Worm (Caenorhabditis elegans) whole organism, L2 larva: ENCODE measurements around the gene col-12.
A peak's percentile ranks its signal among the peaks of the same experiment; 100 is the strongest.

Source experiments
- C34F6.9 ChIP-seq: fragments of 150-350 bp; optimal IDR thresholded peaks from 2 replicates; lab custom pipeline; 2014; ENCODE audit warnings: missing biosample characterization, missing genetic modification characterization
- F13H6.1 ChIP-seq: sonication (generic microtip); optimal IDR thresholded peaks from 2 replicates; lab custom pipeline; 2016; ENCODE audit warnings: missing genetic modification characterization, missing compliant biosample characterization
- R02D3.7 ChIP-seq: fragments of 150-350 bp; optimal IDR thresholded peaks from 2 replicates; lab custom pipeline; 2014; ENCODE audit warnings: missing biosample characterization, missing genetic modification characterization
- Y55F3AM.14 ChIP-seq: fragments of 200-800 bp; sonication (Bioruptor generic); optimal IDR thresholded peaks from 2 replicates; lab custom pipeline; 2018; ENCODE audit warnings: mild to moderate bottlenecking, missing genetic modification characterization, missing compliant biosample characterization
- ZK546.5 ChIP-seq: sonication (generic microtip); optimal IDR thresholded peaks from 2 replicates; lab custom pipeline; 2017; ENCODE audit warnings: missing biosample characterization, missing genetic modification characterization
- aly-2 ChIP-seq: fragments of 150-350 bp; optimal IDR thresholded peaks from 2 replicates; lab custom pipeline; 2014; ENCODE audit warnings: missing biosample characterization, missing genetic modification characterization
- ama-1 ChIP-seq: fragments of 150-350 bp; optimal IDR thresholded peaks from 2 replicates; lab custom pipeline; 2018; ENCODE audit warnings: inconsistent platforms
- blmp-1 ChIP-seq: sonication (generic microtip); optimal IDR thresholded peaks from 2 replicates; lab custom pipeline; 2017; ENCODE audit warnings: missing genetic modification characterization, mild to moderate bottlenecking, missing compliant biosample characterization, antibody characterized with exemption, moderate library complexity; ENCODE audit not compliant: insufficient read depth
- ceh-16 ChIP-seq: fragments of 150-350 bp; optimal IDR thresholded peaks from 2 replicates; lab custom pipeline; 2014; ENCODE audit warnings: missing biosample characterization, missing genetic modification characterization
- crh-2 ChIP-seq: sonication (generic microtip); optimal IDR thresholded peaks from 2 replicates; lab custom pipeline; 2017; ENCODE audit warnings: missing biosample characterization, missing genetic modification characterization
- dmd-4 ChIP-seq: sonication (generic microtip); optimal IDR thresholded peaks from 2 replicates; lab custom pipeline; 2017; ENCODE audit warnings: missing biosample characterization, missing genetic modification characterization
- elt-1 ChIP-seq: fragments of 150-350 bp; optimal IDR thresholded peaks from 2 replicates; lab custom pipeline; 2014; ENCODE audit warnings: missing biosample characterization, missing genetic modification characterization
- elt-3 ChIP-seq: sonication (generic microtip); optimal IDR thresholded peaks from 2 replicates; lab custom pipeline; 2017; ENCODE audit warnings: missing biosample characterization, missing genetic modification characterization
- gmeb-1 ChIP-seq: fragments of 150-350 bp; optimal IDR thresholded peaks from 2 replicates; lab custom pipeline; 2014; ENCODE audit warnings: missing biosample characterization, missing genetic modification characterization
- lin-11 ChIP-seq: fragments of 150-350 bp; sonication (generic microtip); optimal IDR thresholded peaks from 2 replicates; lab custom pipeline; 2014; ENCODE audit warnings: missing biosample characterization, missing genetic modification characterization, inconsistent platforms, mixed read lengths
- lin-13 ChIP-seq: fragments of 150-350 bp; optimal IDR thresholded peaks from 2 replicates; lab custom pipeline; 2014; ENCODE audit warnings: missing biosample characterization, missing genetic modification reagents, missing genetic modification characterization
- lin-39 ChIP-seq: fragments of 150-350 bp; optimal IDR thresholded peaks from 2 replicates; lab custom pipeline; 2014; ENCODE audit warnings: missing biosample characterization, missing genetic modification reagents, missing genetic modification characterization
- mab-5 ChIP-seq: fragments of 150-350 bp; optimal IDR thresholded peaks from 2 replicates; lab custom pipeline; 2014; ENCODE audit warnings: missing biosample characterization, missing genetic modification characterization
- mbf-1 ChIP-seq: sonication (generic microtip); optimal IDR thresholded peaks from 2 replicates; lab custom pipeline; 2017; ENCODE audit warnings: missing biosample characterization, missing genetic modification characterization
- nhr-10 ChIP-seq: sonication (generic microtip); optimal IDR thresholded peaks from 2 replicates; lab custom pipeline; 2017; ENCODE audit warnings: missing biosample characterization, missing genetic modification characterization
- nhr-11 ChIP-seq: fragments of 150-350 bp; optimal IDR thresholded peaks from 2 replicates; lab custom pipeline; 2014; ENCODE audit warnings: missing biosample characterization, missing genetic modification characterization
- nhr-12 ChIP-seq: fragments of 150-350 bp; optimal IDR thresholded peaks from 2 replicates; lab custom pipeline; 2014; ENCODE audit warnings: missing biosample characterization, missing genetic modification characterization
- nhr-129 ChIP-seq: fragments of 150-350 bp; optimal IDR thresholded peaks from 2 replicates; lab custom pipeline; 2014; ENCODE audit warnings: missing biosample characterization, missing genetic modification characterization
- nhr-21 ChIP-seq: fragments of 150-350 bp; optimal IDR thresholded peaks from 2 replicates; lab custom pipeline; 2014; ENCODE audit warnings: missing biosample characterization, missing genetic modification characterization
- nhr-237 ChIP-seq: fragments of 150-350 bp; optimal IDR thresholded peaks from 2 replicates; lab custom pipeline; 2014; ENCODE audit warnings: missing biosample characterization, missing genetic modification characterization
- nhr-25 ChIP-seq: fragments of 150-350 bp; sonication (generic microtip); optimal IDR thresholded peaks from 3 replicates; lab custom pipeline; 2014; ENCODE audit warnings: missing biosample characterization, missing genetic modification characterization
- nhr-77 ChIP-seq: fragments of 150-350 bp; optimal IDR thresholded peaks from 2 replicates; lab custom pipeline; 2014; ENCODE audit warnings: missing biosample characterization, missing genetic modification characterization
- sem-4 ChIP-seq: fragments of 150-350 bp; optimal IDR thresholded peaks from 2 replicates; lab custom pipeline; 2014; ENCODE audit warnings: missing biosample characterization, missing genetic modification reagents, missing genetic modification characterization
- skn-1 ChIP-seq: sonication (generic microtip); optimal IDR thresholded peaks from 2 replicates; lab custom pipeline; 2017; ENCODE audit warnings: missing biosample characterization, missing genetic modification characterization
- sma-9 ChIP-seq, 2 experiments: fragments of 150-350 bp in 1 of 2; sonication (generic microtip) in 1 of 2; optimal IDR thresholded peaks; 2 replicates each; lab custom pipeline; 2014 to 2016; ENCODE audit warnings: missing genetic modification characterization in 2 of 2, mild to moderate bottlenecking in 1 of 2, missing biosample characterization in 1 of 2, missing compliant biosample characterization in 1 of 2, missing genetic modification reagents in 1 of 2, moderate library complexity in 1 of 2
- snpc-4 ChIP-seq: fragments of 150-350 bp; optimal IDR thresholded peaks from 2 replicates; lab custom pipeline; 2014; ENCODE audit warnings: missing biosample characterization, missing genetic modification characterization
- unc-39 ChIP-seq: fragments of 150-350 bp; optimal IDR thresholded peaks from 2 replicates; lab custom pipeline; 2014; ENCODE audit warnings: missing biosample characterization, missing genetic modification characterization
- unc-62 ChIP-seq: fragments of 150-350 bp; optimal IDR thresholded peaks from 2 replicates; lab custom pipeline; 2014; ENCODE audit warnings: missing biosample characterization, missing genetic modification reagents, missing genetic modification characterization
- zag-1 ChIP-seq: fragments of 150-350 bp; optimal IDR thresholded peaks from 2 replicates; lab custom pipeline; 2014; ENCODE audit warnings: missing biosample characterization, missing genetic modification characterization
- ztf-4 ChIP-seq: fragments of 150-350 bp; optimal IDR thresholded peaks from 2 replicates; lab custom pipeline; 2014; ENCODE audit warnings: missing biosample characterization, missing genetic modification characterization

The col-12 gene

DNA sequence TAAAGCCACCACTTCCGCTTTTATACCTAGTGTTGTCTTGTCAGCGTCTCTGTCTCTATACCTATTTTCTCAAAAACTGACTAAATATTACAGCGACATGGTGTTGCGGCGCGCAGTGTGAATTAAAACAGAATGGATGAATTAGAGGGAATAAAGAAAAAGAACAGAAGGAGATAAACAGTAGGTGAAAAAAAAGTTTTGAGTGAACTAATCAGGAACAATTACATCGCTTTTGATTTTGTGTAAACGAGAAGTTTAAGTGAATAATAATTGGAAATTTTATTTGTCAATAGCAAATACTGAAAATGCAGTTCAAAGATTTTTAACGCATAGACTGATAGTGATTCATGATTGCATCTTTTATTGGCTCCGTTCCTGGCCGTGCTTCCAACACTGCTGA is at the start of gene col-12:
col-12 (minus strand) TSS at position 101 of the 400 bp plus-strand sequence.
- no peak for TF ChIP-seq nhr-129 (tag; lab: Kevin White, UChicago)
- TF ChIP-seq sem-4 = no peak
- no peak for TF ChIP-seq nhr-11
- no peak for TF ChIP-seq lin-13 (GFP tag; lab: Kevin White, UChicago)
- no peak for TF ChIP-seq unc-39 (tag; lab: Kevin White, UChicago)
- no peak for TF ChIP-seq C34F6.9 (tag; lab: Kevin White, UChicago)
- no peak for TF ChIP-seq elt-3 (tag; lab: Kevin White, UChicago)
- TF ChIP-seq zag-1 (tag; lab: Kevin White, UChicago) = no peak
- no peak for TF ChIP-seq ztf-4 (tag; lab: Kevin White, UChicago)
- no peak for TF ChIP-seq nhr-77
- no peak for TF ChIP-seq ama-1 (lab: Kevin White, UChicago)
- no peak for TF ChIP-seq snpc-4

DNA sequence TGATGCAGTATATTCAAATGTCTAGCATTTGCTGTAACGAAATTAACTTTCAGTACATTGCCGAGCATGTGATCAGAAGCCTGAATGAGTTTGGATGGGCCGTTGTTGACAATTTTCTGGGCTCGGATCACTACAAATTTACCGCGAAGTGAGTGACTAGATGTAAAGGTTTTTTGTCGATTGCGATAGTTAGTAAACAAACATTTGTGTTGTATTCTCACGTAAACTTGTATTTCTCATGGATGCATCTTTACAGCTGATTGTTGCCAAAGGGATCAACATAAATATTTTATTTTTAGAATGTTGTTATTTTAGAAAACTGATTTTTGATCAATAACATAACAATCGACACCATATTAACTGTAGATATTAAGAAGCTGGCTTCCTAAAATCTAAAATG is 49.0 kb upstream of the col-12 start:
- no peak for TF ChIP-seq nhr-77
- no peak for TF ChIP-seq gmeb-1 (tag; lab: Kevin White, UChicago)
- TF ChIP-seq ZK546.5 = no peak
- no peak for TF ChIP-seq nhr-129 (tag; lab: Kevin White, UChicago)
- TF ChIP-seq dmd-4 (tag; lab: Kevin White, UChicago) = no peak
- no peak for TF ChIP-seq nhr-21 (tag; lab: Kevin White, UChicago)
- no peak for TF ChIP-seq unc-39 (tag; lab: Kevin White, UChicago)
- no peak for TF ChIP-seq zag-1 (tag; lab: Kevin White, UChicago)
- no peak for TF ChIP-seq elt-1 (tag; lab: Kevin White, UChicago)
- TF ChIP-seq, all 48 proteins: peak for 0

DNA sequence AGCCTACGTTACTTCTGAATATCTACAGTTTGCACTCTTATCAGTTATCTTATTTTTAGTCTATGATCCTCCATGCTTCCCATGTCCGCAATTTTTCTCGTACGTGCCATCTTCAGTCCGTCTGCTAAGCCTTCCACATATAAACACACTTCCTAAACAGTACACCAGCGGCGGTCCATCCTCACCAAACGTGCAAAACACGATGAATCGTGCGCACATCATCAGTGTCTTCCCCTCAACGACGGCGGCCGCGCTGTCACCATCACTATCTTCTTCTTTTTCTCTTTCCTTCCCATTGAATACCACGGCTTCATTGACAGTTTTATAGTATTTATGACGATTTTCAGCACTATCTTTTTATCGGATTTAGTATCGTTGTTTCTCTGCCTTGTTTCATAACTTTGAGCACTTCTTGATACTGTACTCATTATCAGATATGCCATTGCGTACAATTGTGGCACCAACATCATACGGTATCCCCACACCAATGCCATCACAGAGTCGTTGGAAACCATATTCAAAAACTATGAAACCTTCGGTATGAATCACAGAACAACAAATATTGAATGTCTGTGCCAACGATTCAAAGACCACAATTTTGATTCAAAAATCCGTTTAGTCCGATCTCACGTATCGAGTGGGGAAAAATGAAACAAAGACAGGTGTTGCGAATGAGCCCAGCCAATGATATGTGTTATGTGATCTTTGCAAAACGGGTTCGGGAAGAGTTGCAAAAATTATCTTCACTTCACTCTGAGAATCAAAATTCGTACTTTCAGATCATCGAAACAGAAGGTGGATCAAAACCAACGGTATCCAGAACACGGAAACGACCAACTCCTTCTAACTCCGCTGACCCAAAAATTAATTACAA is 48.1 kb upstream of the col-12 start:
- no peak for TF ChIP-seq lin-39 (tag; lab: Kevin White, UChicago)
- peak; percentile 36 for TF ChIP-seq sma-9 (GFP tag; optimal IDR thresholded peaks at IDR 0.05; lab: Kevin White, UChicago)
- no peak for TF ChIP-seq sma-9 (tag; optimal IDR thresholded peaks at IDR 0.05; lab: Kevin White, UChicago)
- no peak for TF ChIP-seq nhr-10 (tag; lab: Kevin White, UChicago)
- no peak for TF ChIP-seq crh-2
- TF ChIP-seq skn-1 (tag; lab: Kevin White, UChicago) = no peak
- TF ChIP-seq nhr-25 (tag; lab: Kevin White, UChicago) = no peak
- TF ChIP-seq nhr-77 = no peak
- TF ChIP-seq mab-5 (tag; lab: Kevin White, UChicago) = no peak
- no peak for TF ChIP-seq F13H6.1 (tag; lab: Kevin White, UChicago)
- no peak for TF ChIP-seq C34F6.9 (tag; lab: Kevin White, UChicago)
- TF ChIP-seq aly-2 (tag; lab: Kevin White, UChicago) = no peak
- TF ChIP-seq unc-62 (GFP tag; lab: Kevin White, UChicago) = no peak
- TF ChIP-seq nhr-237 = no peak
- TF ChIP-seq ama-1 (lab: Kevin White, UChicago) = no peak
- TF ChIP-seq nhr-12 (tag; lab: Kevin White, UChicago) = no peak
- no peak for TF ChIP-seq lin-11 (tag; lab: Kevin White, UChicago)
- no peak for TF ChIP-seq nhr-129 (tag; lab: Kevin White, UChicago)
- no peak for TF ChIP-seq ztf-4 (tag; lab: Kevin White, UChicago)
- TF ChIP-seq elt-3 (tag; lab: Kevin White, UChicago) = no peak
- no peak for TF ChIP-seq zag-1 (tag; lab: Kevin White, UChicago)
- TF ChIP-seq Y55F3AM.14 (GFP tag; lab: Kevin White, UChicago) = peak; percentile 21
- no peak for TF ChIP-seq ceh-16
- TF ChIP-seq mbf-1 (tag; lab: Kevin White, UChicago) = no peak
- TF ChIP-seq R02D3.7 = no peak
- peak; percentile 43 for TF ChIP-seq nhr-21 (tag; lab: Kevin White, UChicago)
- no peak for TF ChIP-seq blmp-1 (tag; lab: Kevin White, UChicago)

DNA sequence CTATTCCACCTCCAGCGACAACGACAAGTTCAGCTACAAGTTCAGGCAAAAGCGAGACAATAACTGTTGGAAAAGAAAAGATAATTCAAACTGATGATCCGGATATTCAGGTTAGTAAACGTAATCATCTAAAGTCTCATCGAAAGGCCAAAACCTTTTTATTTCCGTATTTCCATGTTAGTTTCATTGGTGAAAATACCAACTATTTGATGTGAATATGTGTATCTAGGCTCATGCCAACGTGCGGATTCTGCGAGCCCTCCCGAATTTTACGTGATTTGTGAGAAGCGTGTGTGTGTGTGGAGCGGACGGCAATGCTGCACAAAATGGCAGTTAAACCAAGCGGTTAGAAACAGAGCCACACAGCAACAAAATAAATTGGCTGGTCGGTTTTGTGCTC is 46.0 kb upstream of the col-12 start:
- TF ChIP-seq nhr-129 (tag; lab: Kevin White, UChicago) (peak; percentile 27), Y55F3AM.14 (GFP tag; lab: Kevin White, UChicago) (no peak)
